Fruit fly (Drosophila melanogaster) whole organism, embryonic: ENCODE data around the gene CG15336.

ENCODE experiments used
- Atf6 ChIP-seq: fragments of 200-800 bp; sonication (Bioruptor generic); IDR thresholded peaks from 2 replicates; pipeline ENCODE4 v1.3.6; 2022; ENCODE audit warnings: missing biosample characterization, missing genetic modification characterization
- CG10209 ChIP-seq: fragments of 200-800 bp; sonication (Bioruptor generic); optimal IDR thresholded peaks from 3 replicates; lab custom pipeline; 2017; ENCODE audit warnings: missing biosample characterization, mild to moderate bottlenecking, missing genetic modification characterization, missing genetic modification reagents
- CG10274 ChIP-seq: fragments of 200-800 bp; sonication (Bioruptor generic); optimal IDR thresholded peaks from 3 replicates; lab custom pipeline; 2017; ENCODE audit warnings: missing biosample characterization, mild to moderate bottlenecking, missing genetic modification characterization
- CG10321 ChIP-seq: fragments of 200-800 bp; sonication (Bioruptor generic); IDR thresholded peaks from 2 replicates; pipeline ENCODE4 v1.3.6; 2022; ENCODE audit warnings: missing biosample characterization, missing genetic modification characterization
- CG10462 ChIP-seq: fragments of 200-800 bp; sonication (Bioruptor generic); optimal IDR thresholded peaks from 2 replicates; lab custom pipeline; 2016; ENCODE audit warnings: missing biosample characterization, missing genetic modification characterization
- CG11560 ChIP-seq: fragments of 200-800 bp; sonication (Bioruptor generic); IDR thresholded peaks from 3 replicates; pipeline ENCODE4 v1.3.6; 2022; ENCODE audit warnings: missing biosample characterization, missing genetic modification characterization
- CG11695 ChIP-seq: fragments of 200-800 bp; sonication (Bioruptor generic); IDR thresholded peaks from 3 replicates; pipeline ENCODE4 v1.3.6; 2022; ENCODE audit warnings: missing biosample characterization, missing genetic modification characterization
- CG12236 ChIP-seq: fragments of 200-800 bp; sonication (Bioruptor generic); optimal IDR thresholded peaks from 2 replicates; lab custom pipeline; 2016; ENCODE audit warnings: missing biosample characterization, missing genetic modification characterization
- CG1529 ChIP-seq: fragments of 200-800 bp; sonication (Bioruptor generic); optimal IDR thresholded peaks from 3 replicates; lab custom pipeline; 2018; ENCODE audit warnings: missing biosample characterization, missing genetic modification characterization
- CG17829 ChIP-seq: fragments of 200-800 bp; optimal IDR thresholded peaks from 2 replicates; lab custom pipeline; 2019; ENCODE audit warnings: missing biosample characterization, mild to moderate bottlenecking, missing genetic modification characterization, moderate library complexity
- CG2678 ChIP-seq: fragments of 200-800 bp; sonication (Bioruptor generic); optimal IDR thresholded peaks from 3 replicates; lab custom pipeline; 2019; ENCODE audit warnings: missing biosample characterization, mild to moderate bottlenecking, missing genetic modification characterization, moderate library complexity
- CG2889 ChIP-seq: fragments of 200-800 bp; sonication (Bioruptor generic); IDR thresholded peaks from 3 replicates; pipeline ENCODE4 v1.3.6; 2022; ENCODE audit warnings: missing biosample characterization, missing genetic modification characterization
- CG31365 ChIP-seq: fragments of 200-800 bp; sonication (Bioruptor generic); optimal IDR thresholded peaks from 2 replicates; lab custom pipeline; 2018; ENCODE audit warnings: missing biosample characterization, mild to moderate bottlenecking, missing genetic modification characterization
- CG4424 ChIP-seq: fragments of 200-800 bp; sonication (Bioruptor generic); optimal IDR thresholded peaks from 3 replicates; lab custom pipeline; 2016; ENCODE audit warnings: missing biosample characterization, missing genetic modification characterization
- CG5953 ChIP-seq: fragments of 200-800 bp; sonication (Bioruptor generic); IDR thresholded peaks from 2 replicates; pipeline ENCODE4 v1.3.6; 2022; ENCODE audit warnings: missing biosample characterization, missing genetic modification characterization
- CG7271 ChIP-seq: fragments of 200-800 bp; sonication (Bioruptor generic); optimal IDR thresholded peaks from 2 replicates; lab custom pipeline; 2018; ENCODE audit warnings: missing biosample characterization, mild to moderate bottlenecking, missing genetic modification characterization, moderate library complexity
- CG9609 ChIP-seq: fragments of 200-800 bp; sonication (Bioruptor generic); optimal IDR thresholded peaks from 3 replicates; lab custom pipeline; 2016; ENCODE audit warnings: missing biosample characterization, missing genetic modification characterization
- Dip3 ChIP-seq: fragments of 200-800 bp; sonication (Bioruptor generic); optimal IDR thresholded peaks from 3 replicates; lab custom pipeline; 2016; ENCODE audit warnings: missing biosample characterization, missing genetic modification characterization
- Dp ChIP-seq: fragments of 200-800 bp; sonication (Bioruptor generic); optimal IDR thresholded peaks from 2 replicates; lab custom pipeline; 2018; ENCODE audit warnings: missing biosample characterization, mild to moderate bottlenecking, missing genetic modification characterization, moderate library complexity
- Drgx ChIP-seq: fragments of 200-800 bp; sonication (Bioruptor generic); IDR thresholded peaks from 2 replicates; pipeline ENCODE4 v1.3.6; 2022; ENCODE audit warnings: missing biosample characterization, missing genetic modification characterization
- Elba2 ChIP-seq: fragments of 200-800 bp; sonication (Bioruptor generic); optimal IDR thresholded peaks from 3 replicates; lab custom pipeline; 2016; ENCODE audit warnings: missing biosample characterization, missing genetic modification characterization
- HmgD ChIP-seq: fragments of 200-800 bp; sonication (Bioruptor generic); optimal IDR thresholded peaks from 3 replicates; lab custom pipeline; 2016; ENCODE audit warnings: missing biosample characterization, missing genetic modification characterization
- Hr39 ChIP-seq: fragments of >200 bp; optimal IDR thresholded peaks from 2 replicates; lab custom pipeline; 2017
- Hr51 ChIP-seq, 2 experiments: fragments of 200-800 bp; sonication (Bioruptor generic); optimal IDR thresholded peaks; 2 replicates in 1 of 2; 3 replicates in 1 of 2; lab custom pipeline; 2016 to 2018; ENCODE audit warnings: missing biosample characterization in 2 of 2, missing genetic modification characterization in 2 of 2, mild to moderate bottlenecking in 1 of 2, moderate library complexity in 1 of 2
- Hsf ChIP-seq: fragments of 200-800 bp; sonication (Bioruptor generic); optimal IDR thresholded peaks from 3 replicates; lab custom pipeline; 2016; ENCODE audit warnings: missing biosample characterization, missing genetic modification characterization
- Lhr ChIP-seq: fragments of 200-800 bp; sonication (Bioruptor generic); optimal IDR thresholded peaks from 3 replicates; lab custom pipeline; 2017; ENCODE audit warnings: mild to moderate bottlenecking, missing biosample characterization, missing genetic modification reagents, missing genetic modification characterization
- NK7.1 ChIP-seq: fragments of 200-800 bp; sonication (Bioruptor generic); optimal IDR thresholded peaks from 3 replicates; lab custom pipeline; 2016; ENCODE audit warnings: missing biosample characterization, missing genetic modification characterization
- Ravus ChIP-seq: fragments of 200-800 bp; sonication (Bioruptor generic); IDR thresholded peaks from 2 replicates; pipeline ENCODE4 v1.3.6; 2022; ENCODE audit warnings: missing biosample characterization, missing genetic modification characterization
- Rfx ChIP-seq: fragments of 200-800 bp; sonication (Bioruptor generic); IDR thresholded peaks from 2 replicates; pipeline ENCODE4 v1.3.6; 2022; ENCODE audit warnings: missing biosample characterization, missing genetic modification characterization
- Scr ChIP-seq: fragments of 200-800 bp; sonication (Bioruptor generic); IDR thresholded peaks from 2 replicates; pipeline ENCODE4 v1.3.6; 2022; ENCODE audit warnings: missing biosample characterization, missing genetic modification characterization; ENCODE audit not compliant: partially characterized antibody
- Side ChIP-seq: fragments of 200-800 bp; sonication (Bioruptor generic); optimal IDR thresholded peaks from 2 replicates; lab custom pipeline; 2016; ENCODE audit warnings: missing biosample characterization, missing genetic modification characterization
- Sin3A ChIP-seq: fragments of >200 bp; optimal IDR thresholded peaks from 2 replicates; lab custom pipeline; 2018
- Ssrp ChIP-seq: fragments of 200-800 bp; sonication (Bioruptor generic); optimal IDR thresholded peaks from 2 replicates; lab custom pipeline; 2018; ENCODE audit warnings: missing biosample characterization, mild to moderate bottlenecking, missing genetic modification characterization, moderate library complexity
- Stat92E ChIP-seq, 3 experiments: fragments of >200 bp in 2 of 3; fragments of 200-800 bp in 1 of 3; sonication (Bioruptor generic) in 1 of 3; optimal IDR thresholded peaks; 2 replicates each; lab custom pipeline; 2017 to 2019; ENCODE audit warnings: missing biosample characterization in 3 of 3, missing genetic modification characterization in 3 of 3, mild to moderate bottlenecking in 1 of 3, moderate library complexity in 1 of 3
- amos ChIP-seq: fragments of 200-800 bp; sonication (Bioruptor generic); IDR thresholded peaks from 2 replicates; pipeline ENCODE4 v1.3.6; 2022; ENCODE audit warnings: missing biosample characterization, missing genetic modification characterization; ENCODE audit not compliant: partially characterized antibody
- ara ChIP-seq: fragments of 200-800 bp; sonication (Bioruptor generic); IDR thresholded peaks from 2 replicates; pipeline ENCODE4 v1.3.6; 2022; ENCODE audit warnings: missing biosample characterization, missing genetic modification characterization
- ato ChIP-seq: fragments of 200-800 bp; sonication (Bioruptor generic); IDR thresholded peaks from 2 replicates; pipeline ENCODE4 v1.3.6; 2022; ENCODE audit warnings: missing biosample characterization, missing genetic modification characterization; ENCODE audit not compliant: partially characterized antibody
- bcd ChIP-seq: fragments of 200-800 bp; sonication (Bioruptor generic); optimal IDR thresholded peaks from 2 replicates; lab custom pipeline; 2017; ENCODE audit warnings: missing biosample characterization, mild to moderate bottlenecking, missing genetic modification characterization
- chinmo ChIP-seq: fragments of 200-800 bp; sonication (Bioruptor generic); IDR thresholded peaks from 4 replicates; pipeline ENCODE4 v1.3.6; 2022; ENCODE audit warnings: missing biosample characterization, missing genetic modification characterization; ENCODE audit not compliant: partially characterized antibody
- ci ChIP-seq: fragments of 200-800 bp; sonication (Bioruptor generic); IDR thresholded peaks from 3 replicates; pipeline ENCODE4 v1.3.6; 2022; ENCODE audit warnings: missing biosample characterization, missing genetic modification characterization
- crp ChIP-seq, 2 experiments: fragments of 200-800 bp; sonication (Bioruptor generic); optimal IDR thresholded peaks; 2 replicates in 1 of 2; 3 replicates in 1 of 2; lab custom pipeline; 2017; ENCODE audit warnings: missing biosample characterization in 2 of 2, missing genetic modification characterization in 2 of 2, mild to moderate bottlenecking in 1 of 2, moderate library complexity in 1 of 2
- dpn ChIP-seq, 2 experiments: fragments of 200-800 bp; sonication (Bioruptor generic); optimal IDR thresholded peaks; 3 replicates each; lab custom pipeline; 2016; ENCODE audit warnings: missing biosample characterization in 2 of 2, missing genetic modification characterization in 2 of 2
- gt ChIP-seq: fragments of 200-800 bp; sonication (Bioruptor generic); IDR thresholded peaks from 2 replicates; pipeline ENCODE4 v1.3.6; 2022; ENCODE audit warnings: missing biosample characterization, missing genetic modification characterization
- hb ChIP-seq: fragments of 200-800 bp; sonication (Bioruptor generic); IDR thresholded peaks from 3 replicates; pipeline ENCODE4 v1.3.6; 2022; ENCODE audit warnings: missing biosample characterization, missing genetic modification characterization; ENCODE audit not compliant: partially characterized antibody
- kni ChIP-seq: fragments of 200-800 bp; sonication (Bioruptor generic); optimal IDR thresholded peaks from 3 replicates; lab custom pipeline; 2017; ENCODE audit warnings: mild to moderate bottlenecking, missing biosample characterization, missing genetic modification reagents, missing genetic modification characterization
- maf-S ChIP-seq: fragments of 200-800 bp; sonication (Bioruptor generic); optimal IDR thresholded peaks from 2 replicates; lab custom pipeline; 2016; ENCODE audit warnings: missing biosample characterization, missing genetic modification characterization
- nerfin-2 ChIP-seq: fragments of 200-800 bp; sonication (Bioruptor generic); IDR thresholded peaks from 2 replicates; pipeline ENCODE4 v1.3.6; 2022; ENCODE audit warnings: missing biosample characterization, missing genetic modification characterization; ENCODE audit not compliant: partially characterized antibody
- pnt ChIP-seq: fragments of 200-800 bp; sonication (Bioruptor generic); optimal IDR thresholded peaks from 3 replicates; lab custom pipeline; 2016; ENCODE audit warnings: missing biosample characterization, missing genetic modification characterization
- tin ChIP-seq: fragments of 200-800 bp; sonication (Bioruptor generic); optimal IDR thresholded peaks from 3 replicates; lab custom pipeline; 2016; ENCODE audit warnings: missing biosample characterization, missing genetic modification characterization
- tio ChIP-seq: fragments of 200-800 bp; sonication (Bioruptor generic); optimal IDR thresholded peaks from 2 replicates; lab custom pipeline; 2017; ENCODE audit warnings: missing biosample characterization, missing genetic modification characterization, inconsistent platforms
- zfh1 ChIP-seq: fragments of 200-800 bp; sonication (Bioruptor generic); IDR thresholded peaks from 3 replicates; pipeline ENCODE4 v1.3.6; 2022; ENCODE audit warnings: missing biosample characterization, missing genetic modification characterization

CG15336 gene

DNA sequence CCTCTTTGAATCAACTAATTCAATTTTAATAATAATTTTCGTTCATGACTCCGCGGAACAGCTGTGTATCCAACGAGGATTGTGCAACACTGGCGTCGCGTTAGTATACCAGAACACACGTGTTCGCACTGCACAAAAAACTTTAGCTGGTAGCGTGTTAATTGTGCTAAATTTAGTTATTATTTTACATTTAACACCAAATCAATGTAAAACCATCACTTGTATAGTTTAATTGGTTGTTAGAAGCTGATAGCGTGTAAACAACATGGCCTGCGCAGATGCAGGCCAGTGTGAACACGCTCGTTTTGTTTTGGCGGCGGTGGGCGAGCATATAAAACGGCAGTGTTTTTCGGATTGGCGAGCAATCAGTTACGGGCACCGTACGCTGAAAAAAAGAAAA is 9.5 kb downstream of the CG15336 start, which contains the start of the genes Traf6 and GIIIspla2 (continued):
- peak; percentile 71 to 72 for TF ChIP-seq dpn (GFP tag; optimal IDR thresholded peaks at IDR 0.05; lab: Kevin White, UChicago)
- TF ChIP-seq Hr39 (lab: Kevin White, UChicago): no peak
- peak; percentile 72 for TF ChIP-seq Ssrp (tag; lab: Kevin White, UChicago)
- peak; percentile 70 for TF ChIP-seq Hsf (GFP tag; lab: Kevin White, UChicago)
- TF ChIP-seq CG11695 (GFP tag; lab: Robert Waterston, UW): peak; percentile 72; the same call in 2 of the 3 replicates
- TF ChIP-seq CG9609 (GFP tag; lab: Kevin White, UChicago): peak; percentile 59
- peak; percentile 7; the same call in 1 of the 2 replicates for TF ChIP-seq Ravus (GFP tag; lab: Robert Waterston, UW)
- TF ChIP-seq pnt (GFP tag; lab: Kevin White, UChicago): peak; percentile 49
- no peak for TF ChIP-seq HmgD
- peak; percentile 41 for TF ChIP-seq kni
- peak; percentile 81 for TF ChIP-seq ci (GFP tag; lab: Robert Waterston, UW)
- no peak for TF ChIP-seq CG31365 (tag; lab: Kevin White, UChicago)
- TF ChIP-seq CG7271: no peak
- peak; percentile 11 for TF ChIP-seq CG12236 (GFP tag; lab: Kevin White, UChicago)
- TF ChIP-seq ato (GFP tag; lab: Robert Waterston, UW): no peak
- peak; percentile 51 to 93 for TF ChIP-seq crp (GFP tag; optimal IDR thresholded peaks at IDR 0.05; lab: Kevin White, UChicago)
- TF ChIP-seq CG10209: peak; percentile 72
- no peak for TF ChIP-seq tio (GFP tag; lab: Kevin White, UChicago)
- TF ChIP-seq Lhr (GFP tag; lab: Kevin White, UChicago): peak; percentile 54
- TF ChIP-seq ara (GFP tag; lab: Robert Waterston, UW): peak; percentile 79
- no peak for TF ChIP-seq Stat92E (GFP tag; optimal IDR thresholded peaks at IDR 0.05; lab: Kevin White, UChicago)
- TF ChIP-seq Hr51 (GFP tag; optimal IDR thresholded peaks at IDR 0.05; lab: Kevin White, UChicago): peak in 1 of 2 experiments; percentile 72
- peak; percentile 67 for TF ChIP-seq Drgx (GFP tag; lab: Robert Waterston, UW)
- TF ChIP-seq CG1529: no peak
- peak; percentile 52 for TF ChIP-seq Side (GFP tag; lab: Kevin White, UChicago)
- TF ChIP-seq amos: no peak
- TF ChIP-seq CG10462 (GFP tag; lab: Kevin White, UChicago): no peak
- peak; percentile 83 for TF ChIP-seq zfh1 (GFP tag; lab: Robert Waterston, UW)
- TF ChIP-seq maf-S: peak; percentile 50
- TF ChIP-seq CG5953 (GFP tag; lab: Robert Waterston, UW): peak; percentile 61; the same call in 1 of the 2 replicates
- TF ChIP-seq Sin3A (lab: Kevin White, UChicago): peak; percentile 75
- peak; percentile 73 for TF ChIP-seq Atf6
- TF ChIP-seq nerfin-2 (GFP tag; lab: Robert Waterston, UW): no peak
- TF ChIP-seq chinmo (GFP tag; lab: Robert Waterston, UW): no peak
- 0 out of 3 replicates have a peak, but pooled peaks have one; percentile 37 for TF ChIP-seq CG11560 (tag; lab: Robert Waterston, UW)
- TF ChIP-seq CG4424 (GFP tag; lab: Kevin White, UChicago): peak; percentile 65
- no peak for TF ChIP-seq hb (GFP tag; lab: Robert Waterston, UW)
- TF ChIP-seq bcd (GFP tag; lab: Kevin White, UChicago): peak; percentile 72
- TF ChIP-seq Dip3 (GFP tag; lab: Kevin White, UChicago): peak; percentile 77
- TF ChIP-seq CG17829 (tag; lab: Kevin White, UChicago): peak; percentile 77
- peak; percentile 32 for TF ChIP-seq CG10274 (GFP tag; lab: Kevin White, UChicago)
- peak; percentile 68 for TF ChIP-seq Elba2 (GFP tag; lab: Kevin White, UChicago)
- no peak for TF ChIP-seq CG2678 (tag; lab: Kevin White, UChicago)
- peak; percentile 45 for TF ChIP-seq NK7.1 (GFP tag; lab: Kevin White, UChicago)
- no peak for TF ChIP-seq CG10321 (GFP tag; lab: Robert Waterston, UW)
- TF ChIP-seq tin (GFP tag; lab: Kevin White, UChicago): peak; percentile 68
- TF ChIP-seq Rfx (GFP tag; lab: Robert Waterston, UW): peak; percentile 87
- peak; percentile 54 for TF ChIP-seq Dp
- peak; percentile 59; the same call in 1 of the 2 replicates for TF ChIP-seq gt
- peak; percentile 49 for TF ChIP-seq Scr (GFP tag; lab: Robert Waterston, UW)
- TF ChIP-seq CG2889: 0 out of 3 replicates have a peak, but pooled peaks have one; percentile 42
